Fruit fly (Drosophila melanogaster) whole organism, adult: ENCODE measurements around the gene Xrp1.

Experiments used
- CG11617 ChIP-seq: fragments of 200-800 bp; sonication (Bioruptor generic); optimal IDR thresholded peaks from 2 replicates; lab custom pipeline; 2017; ENCODE audit warnings: mild to moderate bottlenecking, missing biosample characterization, missing genetic modification reagents, missing genetic modification characterization
- CG12768 ChIP-seq: fragments of 200-800 bp; sonication (Bioruptor generic); optimal IDR thresholded peaks from 2 replicates; lab custom pipeline; 2017; ENCODE audit warnings: missing biosample characterization, missing genetic modification characterization, mild to moderate bottlenecking, moderate library complexity, missing genetic modification reagents
- CG7101 ChIP-seq: fragments of 200-800 bp; sonication (Bioruptor generic); optimal IDR thresholded peaks from 2 replicates; lab custom pipeline; 2018; ENCODE audit warnings: missing biosample characterization, mild to moderate bottlenecking, missing genetic modification characterization, moderate library complexity
- Mnt ChIP-seq: fragments of 200-800 bp; sonication (Bioruptor generic); optimal IDR thresholded peaks from 2 replicates; lab custom pipeline; 2016; ENCODE audit warnings: missing biosample characterization, mild to moderate bottlenecking, missing genetic modification characterization
- kay ChIP-seq: fragments of 200-800 bp; sonication (Bioruptor generic); peaks from one replicate; lab custom pipeline; 2016; ENCODE audit warnings: missing biosample characterization, missing genetic modification characterization, borderline replicate concordance
- tj ChIP-seq: fragments of 200-800 bp; sonication (Bioruptor generic); optimal IDR thresholded peaks from 3 replicates; lab custom pipeline; 2017; ENCODE audit warnings: missing biosample characterization, mild to moderate bottlenecking, missing genetic modification characterization, moderate library complexity

DNA sequence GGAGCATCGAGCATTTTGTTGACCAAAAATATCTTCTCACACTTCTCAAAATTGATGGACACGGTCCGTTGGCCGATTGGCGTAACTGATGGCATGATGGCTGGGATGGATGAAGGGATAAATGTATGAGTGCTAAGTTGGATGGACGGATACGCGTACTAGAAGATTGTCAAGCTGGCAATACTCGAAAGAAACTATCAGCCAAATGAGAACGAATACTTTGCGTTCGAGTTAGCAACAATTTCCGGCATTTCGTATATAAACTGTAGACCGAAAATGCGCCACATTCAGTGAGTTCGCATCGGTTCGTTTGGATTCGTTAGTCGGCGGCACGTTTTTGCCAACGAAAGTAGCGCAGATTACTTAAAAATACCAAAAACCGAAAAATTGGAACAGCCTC, 39.5 kb upstream of the Xrp1 start, which contains the start of gene CG14298:
- TF ChIP-seq tj (GFP tag; lab: Kevin White, UChicago) (no peak), kay (GFP tag; lab: Kevin White, UChicago) (no peak), CG7101 (tag; lab: Kevin White, UChicago) (no peak), Mnt (no peak), CG11617 (no peak), CG12768 (GFP tag; lab: Kevin White, UChicago) (no peak)
